Fruit fly (Drosophila melanogaster) whole organism, pupa: ENCODE results near the gene CG31178.

Experiments used
- CG10348 ChIP-seq: fragments of 200-800 bp; sonication (Bioruptor generic); IDR thresholded peaks from 2 replicates; pipeline ENCODE4 v1.3.6; 2022; ENCODE audit warnings: missing biosample characterization, missing genetic modification characterization
- CG12605 ChIP-seq: fragments of 200-800 bp; sonication (Bioruptor generic); IDR thresholded peaks from 2 replicates; pipeline ENCODE4 v1.3.6; 2022; ENCODE audit warnings: missing biosample characterization, missing genetic modification characterization
- CG13204 ChIP-seq: fragments of 200-800 bp; sonication (Bioruptor generic); optimal IDR thresholded peaks from 2 replicates; lab custom pipeline; 2018; ENCODE audit warnings: missing biosample characterization, mild to moderate bottlenecking, missing genetic modification characterization, moderate library complexity
- CG14655 ChIP-seq: fragments of 200-800 bp; sonication (Bioruptor generic); optimal IDR thresholded peaks from 3 replicates; lab custom pipeline; 2017; ENCODE audit warnings: mild to moderate bottlenecking, missing biosample characterization, missing genetic modification reagents, missing genetic modification characterization
- CG15710 ChIP-seq: fragments of 200-800 bp; sonication (Bioruptor generic); optimal IDR thresholded peaks from 2 replicates; lab custom pipeline; 2018; ENCODE audit warnings: missing biosample characterization, mild to moderate bottlenecking, missing genetic modification characterization, moderate library complexity
- CG17806 ChIP-seq: fragments of 200-800 bp; sonication (Bioruptor generic); optimal IDR thresholded peaks from 2 replicates; lab custom pipeline; 2018; ENCODE audit warnings: missing biosample characterization, mild to moderate bottlenecking, missing genetic modification characterization, moderate library complexity
- CG32121 ChIP-seq: fragments of 200-800 bp; sonication (Bioruptor generic); IDR thresholded peaks from 2 replicates; pipeline ENCODE4 v1.3.6; 2022; ENCODE audit warnings: missing biosample characterization, missing genetic modification characterization
- CG34367 ChIP-seq: fragments of 200-800 bp; sonication (Bioruptor generic); optimal IDR thresholded peaks from 2 replicates; lab custom pipeline; 2018; ENCODE audit warnings: missing biosample characterization, mild to moderate bottlenecking, missing genetic modification characterization
- CG4496 ChIP-seq: fragments of 200-800 bp; sonication (Bioruptor generic); IDR thresholded peaks from 3 replicates; pipeline ENCODE4 v1.3.6; 2022; ENCODE audit warnings: missing biosample characterization, missing genetic modification characterization
- CG8159 ChIP-seq: fragments of 200-800 bp; sonication (Bioruptor generic); optimal IDR thresholded peaks from 3 replicates; lab custom pipeline; 2018; ENCODE audit warnings: missing biosample characterization, mild to moderate bottlenecking, missing genetic modification characterization, moderate library complexity
- CG8301 ChIP-seq: fragments of 200-800 bp; sonication (Bioruptor generic); optimal IDR thresholded peaks from 2 replicates; lab custom pipeline; 2018; ENCODE audit warnings: missing biosample characterization, mild to moderate bottlenecking, missing genetic modification characterization
- CG9948 ChIP-seq: fragments of 200-800 bp; sonication (Bioruptor generic); optimal IDR thresholded peaks from 2 replicates; lab custom pipeline; 2018; ENCODE audit warnings: missing biosample characterization, mild to moderate bottlenecking, missing genetic modification characterization, moderate library complexity
- D1 ChIP-seq: fragments of 200-800 bp; sonication (Bioruptor generic); optimal IDR thresholded peaks from 2 replicates; lab custom pipeline; 2018; ENCODE audit warnings: missing biosample characterization, mild to moderate bottlenecking, missing genetic modification characterization, moderate library complexity
- EcR ChIP-seq: fragments of 200-800 bp; sonication (Bioruptor generic); optimal IDR thresholded peaks from 3 replicates; lab custom pipeline; 2019; ENCODE audit warnings: missing biosample characterization, missing genetic modification characterization, mild to moderate bottlenecking, moderate library complexity, missing genetic modification reagents
- Ets98B ChIP-seq: fragments of 200-800 bp; sonication (Bioruptor generic); IDR thresholded peaks from 2 replicates; pipeline ENCODE4 v1.3.6; 2022; ENCODE audit warnings: missing biosample characterization, missing genetic modification characterization
- Pif1A ChIP-seq: fragments of 200-800 bp; sonication (Bioruptor generic); optimal IDR thresholded peaks from 3 replicates; lab custom pipeline; 2016; ENCODE audit warnings: missing biosample characterization, missing genetic modification characterization
- Pif1B ChIP-seq: fragments of 200-800 bp; sonication (Bioruptor generic); optimal IDR thresholded peaks from 3 replicates; lab custom pipeline; 2016; ENCODE audit warnings: missing biosample characterization, missing genetic modification characterization
- Snoo ChIP-seq: fragments of 200-800 bp; sonication (Bioruptor generic); optimal IDR thresholded peaks from 3 replicates; lab custom pipeline; 2017; ENCODE audit warnings: missing biosample characterization, mild to moderate bottlenecking, missing genetic modification characterization, inconsistent platforms
- fd96Ca ChIP-seq: fragments of 200-800 bp; sonication (Bioruptor generic); IDR thresholded peaks from 3 replicates; pipeline ENCODE4 v1.3.6; 2022; ENCODE audit warnings: missing biosample characterization, missing genetic modification characterization
- gl ChIP-seq: fragments of 200-800 bp; sonication (Bioruptor generic); optimal IDR thresholded peaks from 2 replicates; lab custom pipeline; 2018; ENCODE audit warnings: missing biosample characterization, mild to moderate bottlenecking, missing genetic modification characterization
- rn ChIP-seq: fragments of 200-800 bp; sonication (Bioruptor generic); IDR thresholded peaks from 2 replicates; pipeline ENCODE4 v1.3.6; 2022; ENCODE audit warnings: missing biosample characterization, missing genetic modification characterization

CG31178 gene

dm6 chr3R:21869464-21870100, 4.0 kb upstream of the CG31178 start, which contains the start of gene CG31174:
Gene CG31174, minus strand, starts transcription at chr3R:21869514.
- TF ChIP-seq CG8159 (tag; lab: Kevin White, UChicago): no peak
- no peak for TF ChIP-seq EcR
- no peak for TF ChIP-seq fd96Ca (GFP tag; lab: Robert Waterston, UW)
- TF ChIP-seq CG17806 (tag; lab: Kevin White, UChicago): no peak
- TF ChIP-seq CG32121 (GFP tag; lab: Robert Waterston, UW): no peak
- no peak for TF ChIP-seq CG10348 (GFP tag; lab: Robert Waterston, UW)

dm6 chr3R:21870158-21870971, 3.2 kb upstream of the CG31178 start, which contains the start of gene CG31431:
Gene CG31431, plus strand, starts transcription at chr3R:21870681.
- TF ChIP-seq fd96Ca (GFP tag; lab: Robert Waterston, UW) (peak; percentile 90), CG9948 (tag; lab: Kevin White, UChicago) (peak; percentile 81), CG14655 (GFP tag; lab: Kevin White, UChicago) (peak; percentile 89), CG34367 (tag; lab: Kevin White, UChicago) (peak; percentile 78), CG12605 (GFP tag; lab: Robert Waterston, UW) (peak; percentile 90), CG4496 (GFP tag; lab: Robert Waterston, UW) (peak; percentile 94), CG8301 (tag; lab: Kevin White, UChicago) (peak; percentile 91), CG13204 (GFP tag; lab: Kevin White, UChicago) (no peak), CG10348 (GFP tag; lab: Robert Waterston, UW) (peak; percentile 62), Pif1B (GFP tag; lab: Kevin White, UChicago) (peak; percentile 82), Pif1A (GFP tag; lab: Kevin White, UChicago) (peak; percentile 82), CG15710 (peak; percentile 85), Ets98B (peak; percentile 93), rn (GFP tag; lab: Robert Waterston, UW) (peak; percentile 74), gl (tag; lab: Kevin White, UChicago) (peak; percentile 66), CG17806 (tag; lab: Kevin White, UChicago) (peak; percentile 87), Snoo (tag; lab: Kevin White, UChicago) (peak; percentile 28), CG8159 (tag; lab: Kevin White, UChicago) (peak; percentile 85), CG32121 (GFP tag; lab: Robert Waterston, UW) (peak; percentile 95), D1 (tag; lab: Kevin White, UChicago) (no peak), EcR (no peak)

- no peak for TF ChIP-seq CG10348 (GFP tag; lab: Robert Waterston, UW)
- no peak for TF ChIP-seq D1 (tag; lab: Kevin White, UChicago)
- TF ChIP-seq, all 21 proteins: peak for 0
These were observed 2.1 kb upstream of the CG31178 start for dm6 chr3R:21871348-21871940.

dm6 chr3R:21874982-21875466, 1.5 kb downstream of the CG31178 start, which contains the start of gene CG6656:
Gene CG6656, plus strand, starts transcription at chr3R:21875293.
- TF ChIP-seq Snoo (tag; lab: Kevin White, UChicago): peak; percentile 47
- TF ChIP-seq CG14655 (GFP tag; lab: Kevin White, UChicago): no peak
- peak; percentile 29 for TF ChIP-seq Pif1A (GFP tag; lab: Kevin White, UChicago)
- TF ChIP-seq CG15710: peak; percentile 11
- no peak for TF ChIP-seq CG10348 (GFP tag; lab: Robert Waterston, UW)
- no peak for TF ChIP-seq CG8301 (tag; lab: Kevin White, UChicago)
- TF ChIP-seq fd96Ca (GFP tag; lab: Robert Waterston, UW): peak; percentile 45; the same call in 1 of the 3 replicates
- no peak for TF ChIP-seq D1 (tag; lab: Kevin White, UChicago)
- no peak for TF ChIP-seq CG17806 (tag; lab: Kevin White, UChicago)
- peak; percentile 61; the same call in 2 of the 3 replicates for TF ChIP-seq CG4496 (GFP tag; lab: Robert Waterston, UW)
- peak; percentile 28 for TF ChIP-seq CG8159 (tag; lab: Kevin White, UChicago)
- TF ChIP-seq rn (GFP tag; lab: Robert Waterston, UW): no peak
- no peak for TF ChIP-seq Pif1B (GFP tag; lab: Kevin White, UChicago)
- no peak for TF ChIP-seq gl (tag; lab: Kevin White, UChicago)
- TF ChIP-seq Ets98B: peak; percentile 81; the same call in 1 of the 2 replicates
- no peak for TF ChIP-seq CG9948 (tag; lab: Kevin White, UChicago)
- no peak for TF ChIP-seq CG34367 (tag; lab: Kevin White, UChicago)
- peak; percentile 74; the same call in 1 of the 2 replicates for TF ChIP-seq CG12605 (GFP tag; lab: Robert Waterston, UW)
- TF ChIP-seq EcR: peak; percentile 86
- peak; percentile 67 for TF ChIP-seq CG32121 (GFP tag; lab: Robert Waterston, UW)
- peak; percentile 26 for TF ChIP-seq CG13204 (GFP tag; lab: Kevin White, UChicago)

dm6 chr3R:21877636-21878035, 4.1 kb downstream of the CG31178 start, which contains the start of gene P5CDh2:
Gene P5CDh2, plus strand, starts transcription at chr3R:21877936.
- no peak for TF ChIP-seq gl (tag; lab: Kevin White, UChicago)
- no peak for TF ChIP-seq fd96Ca (GFP tag; lab: Robert Waterston, UW)
- no peak for TF ChIP-seq CG8159 (tag; lab: Kevin White, UChicago)
- TF ChIP-seq Pif1A (GFP tag; lab: Kevin White, UChicago): no peak
- TF ChIP-seq Pif1B (GFP tag; lab: Kevin White, UChicago): no peak
- TF ChIP-seq CG32121 (GFP tag; lab: Robert Waterston, UW): no peak
- TF ChIP-seq rn (GFP tag; lab: Robert Waterston, UW): no peak
- TF ChIP-seq CG9948 (tag; lab: Kevin White, UChicago): no peak
- no peak for TF ChIP-seq Ets98B
- TF ChIP-seq CG10348 (GFP tag; lab: Robert Waterston, UW): no peak
- no peak for TF ChIP-seq CG8301 (tag; lab: Kevin White, UChicago)
- TF ChIP-seq CG4496 (GFP tag; lab: Robert Waterston, UW): no peak
- no peak for TF ChIP-seq CG34367 (tag; lab: Kevin White, UChicago)
- no peak for TF ChIP-seq Snoo (tag; lab: Kevin White, UChicago)
- TF ChIP-seq EcR: no peak
- TF ChIP-seq CG13204 (GFP tag; lab: Kevin White, UChicago): no peak
- no peak for TF ChIP-seq CG17806 (tag; lab: Kevin White, UChicago)
- TF ChIP-seq CG14655 (GFP tag; lab: Kevin White, UChicago): no peak
